Worm (Caenorhabditis elegans) whole organism, late embryonic: ENCODE results near the gene tkr-3.

Experiments used
- C08G9.2 ChIP-seq: sonication (generic microtip); optimal IDR thresholded peaks from 2 replicates; lab custom pipeline; 2016; ENCODE audit warnings: mild to moderate bottlenecking, missing genetic modification characterization, moderate library complexity, missing compliant biosample characterization
- K02D7.2 ChIP-seq: sonication (generic microtip); optimal IDR thresholded peaks from 2 replicates; lab custom pipeline; 2017; ENCODE audit warnings: mild to moderate bottlenecking, missing genetic modification characterization, missing compliant biosample characterization
- T23F11.4 ChIP-seq: fragments of 200-800 bp; sonication (Bioruptor generic); optimal IDR thresholded peaks from 2 replicates; lab custom pipeline; 2018; ENCODE audit warnings: mild to moderate bottlenecking, missing genetic modification characterization, missing compliant biosample characterization
- ceh-14 ChIP-seq: sonication (generic microtip); optimal IDR thresholded peaks from 2 replicates; lab custom pipeline; 2016; ENCODE audit warnings: missing genotype, missing genetic modification characterization, missing compliant biosample characterization
- ceh-19 ChIP-seq: fragments of 200-800 bp; sonication (Bioruptor generic); optimal IDR thresholded peaks from 2 replicates; lab custom pipeline; 2018; ENCODE audit warnings: mild to moderate bottlenecking, missing genetic modification characterization, missing compliant biosample characterization
- ceh-2 ChIP-seq: sonication (generic microtip); optimal IDR thresholded peaks from 2 replicates; lab custom pipeline; 2016; ENCODE audit warnings: missing genotype, missing genetic modification characterization, missing compliant biosample characterization
- ceh-22 ChIP-seq: sonication (generic microtip); optimal IDR thresholded peaks from 2 replicates; lab custom pipeline; 2017; ENCODE audit warnings: missing biosample characterization, missing genetic modification characterization
- ceh-30 ChIP-seq: fragments of 150-350 bp; optimal IDR thresholded peaks from 2 replicates; lab custom pipeline; 2014; ENCODE audit warnings: missing biosample characterization, missing genetic modification characterization
- ceh-31 ChIP-seq: sonication (generic microtip); optimal IDR thresholded peaks from 2 replicates; lab custom pipeline; 2016; ENCODE audit warnings: missing genetic modification characterization, missing compliant biosample characterization
- ceh-45 ChIP-seq: fragments of 200-800 bp; sonication (Bioruptor generic); IDR thresholded peaks from 2 replicates; pipeline ENCODE4 v1.3.6; 2022; ENCODE audit warnings: missing genetic modification reagents, missing genetic modification characterization, missing compliant biosample characterization
- ceh-48 ChIP-seq: sonication (generic microtip); optimal IDR thresholded peaks from 2 replicates; lab custom pipeline; 2016; ENCODE audit warnings: missing genetic modification characterization, inconsistent platforms, missing compliant biosample characterization
- ceh-6 ChIP-seq: fragments of 200-800 bp; sonication (Bioruptor generic); optimal IDR thresholded peaks from 2 replicates; lab custom pipeline; 2018; ENCODE audit warnings: mild to moderate bottlenecking, missing genetic modification characterization, missing compliant biosample characterization
- ceh-9 ChIP-seq: sonication (generic microtip); optimal IDR thresholded peaks from 2 replicates; lab custom pipeline; 2016; ENCODE audit warnings: mild to moderate bottlenecking, missing genetic modification characterization, inconsistent platforms, missing compliant biosample characterization
- che-1 ChIP-seq: sonication (generic microtip); optimal IDR thresholded peaks from 2 replicates; lab custom pipeline; 2016; ENCODE audit warnings: mild to moderate bottlenecking, missing genetic modification characterization, missing compliant biosample characterization
- elt-2 ChIP-seq: sonication (generic microtip); optimal IDR thresholded peaks from 2 replicates; lab custom pipeline; 2016; ENCODE audit warnings: missing genetic modification reagents, missing genetic modification characterization, missing compliant biosample characterization
- elt-4 ChIP-seq: sonication (generic microtip); optimal IDR thresholded peaks from 2 replicates; lab custom pipeline; 2016; ENCODE audit warnings: missing genetic modification characterization, missing compliant biosample characterization
- fkh-10 ChIP-seq: fragments of 150-350 bp; optimal IDR thresholded peaks from 2 replicates; lab custom pipeline; 2014; ENCODE audit warnings: missing biosample characterization, missing genetic modification reagents, missing genetic modification characterization
- hlh-30 ChIP-seq: sonication (generic microtip); optimal IDR thresholded peaks from 2 replicates; lab custom pipeline; 2017; ENCODE audit warnings: antibody characterized with exemption, missing genetic modification characterization, missing compliant biosample characterization; ENCODE audit not compliant: insufficient read depth
- hlh-6 ChIP-seq: sonication (generic microtip); optimal IDR thresholded peaks from 2 replicates; lab custom pipeline; 2016; ENCODE audit warnings: missing genotype, missing genetic modification characterization, missing compliant biosample characterization
- hlh-8 ChIP-seq: sonication (generic microtip); optimal IDR thresholded peaks from 2 replicates; lab custom pipeline; 2016; ENCODE audit warnings: missing genotype, missing genetic modification characterization, missing compliant biosample characterization
- lim-6 ChIP-seq: sonication (generic microtip); optimal IDR thresholded peaks from 2 replicates; lab custom pipeline; 2016; ENCODE audit warnings: missing genetic modification characterization, missing compliant biosample characterization
- mec-3 ChIP-seq: sonication (generic microtip); optimal IDR thresholded peaks from 2 replicates; lab custom pipeline; 2016; ENCODE audit warnings: borderline replicate concordance, missing genetic modification characterization, missing compliant biosample characterization
- nfya-1 ChIP-seq: sonication (generic microtip); optimal IDR thresholded peaks from 2 replicates; lab custom pipeline; 2017; ENCODE audit warnings: missing genetic modification characterization, mild to moderate bottlenecking, missing compliant biosample characterization, antibody characterized with exemption, moderate library complexity
- pag-3 ChIP-seq: sonication (generic microtip); optimal IDR thresholded peaks from 2 replicates; lab custom pipeline; 2016; ENCODE audit warnings: missing compliant biosample characterization, missing genetic modification characterization, borderline replicate concordance
- pax-1 ChIP-seq: fragments of 150-350 bp; optimal IDR thresholded peaks from 2 replicates; lab custom pipeline; 2014; ENCODE audit warnings: missing biosample characterization, missing genetic modification characterization
- ref-2 ChIP-seq: sonication (generic microtip); optimal IDR thresholded peaks from 2 replicates; lab custom pipeline; 2016; ENCODE audit warnings: missing genetic modification characterization, missing compliant biosample characterization
- sox-2 ChIP-seq: fragments of 200-800 bp; sonication (Bioruptor generic); IDR thresholded peaks from 2 replicates; pipeline ENCODE4 v1.3.6; 2022; ENCODE audit warnings: missing genetic modification reagents, missing genetic modification characterization, missing compliant biosample characterization
- tbx-2 ChIP-seq: sonication (generic microtip); optimal IDR thresholded peaks from 2 replicates; lab custom pipeline; 2016; ENCODE audit warnings: missing genetic modification characterization, missing compliant biosample characterization
- ttx-3 ChIP-seq: sonication (generic microtip); optimal IDR thresholded peaks from 2 replicates; lab custom pipeline; 2016; ENCODE audit warnings: missing genetic modification reagents, missing genetic modification characterization, missing compliant biosample characterization
- unc-3 ChIP-seq, 2 experiments: fragments of 200-800 bp in 1 of 2; sonication (Bioruptor generic) in 1 of 2; sonication (generic microtip) in 1 of 2; conservative IDR thresholded peaks in 1 of 2; optimal IDR thresholded peaks in 1 of 2; 2 replicates each; pipeline versions ENCODE4 v1.3.6 to Lab custom; 2016 to 2022; ENCODE audit warnings: missing compliant biosample characterization in 2 of 2, missing genetic modification characterization in 2 of 2, missing genetic modification reagents in 1 of 2
- unc-42 ChIP-seq: sonication (generic microtip); optimal IDR thresholded peaks from 2 replicates; lab custom pipeline; 2016; ENCODE audit warnings: missing genotype, missing genetic modification characterization, missing compliant biosample characterization

tkr-3 gene

DNA sequence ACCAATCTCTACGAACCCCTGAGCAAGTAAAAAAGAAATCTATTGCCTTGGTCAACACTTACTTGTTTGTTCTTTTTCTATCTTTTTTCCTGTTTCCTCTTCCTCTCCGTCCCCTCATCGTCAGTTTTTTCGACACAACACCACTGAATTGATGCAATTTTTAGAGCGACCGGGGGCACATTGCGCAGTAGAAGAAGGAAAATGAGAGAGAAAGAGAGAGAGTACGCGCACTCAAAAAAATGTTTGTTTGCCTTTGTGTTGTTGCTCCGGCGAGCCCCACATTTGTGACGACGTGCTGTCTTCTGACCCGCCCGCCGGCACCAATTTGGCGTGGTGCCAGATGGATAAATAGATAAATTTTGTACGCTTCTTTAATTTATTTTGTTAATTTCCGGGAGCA is 21.8 kb downstream of the tkr-3 start:
- TF ChIP-seq che-1 (tag; lab: Kevin White, UChicago): no peak
- TF ChIP-seq ceh-2 (tag; lab: Kevin White, UChicago): no peak
- no peak for TF ChIP-seq ceh-6
- TF ChIP-seq ref-2: no peak
- 0 out of 2 replicates have a peak, but pooled peaks have one; percentile 38 for TF ChIP-seq ceh-45
- peak; percentile 23 for TF ChIP-seq K02D7.2 (tag; lab: Kevin White, UChicago)
- TF ChIP-seq mec-3 (tag; lab: Kevin White, UChicago): no peak
- TF ChIP-seq unc-42: peak; percentile 88
- TF ChIP-seq tbx-2 (tag; lab: Kevin White, UChicago): peak; percentile 52
- no peak for TF ChIP-seq C08G9.2 (tag; lab: Kevin White, UChicago)

DNA sequence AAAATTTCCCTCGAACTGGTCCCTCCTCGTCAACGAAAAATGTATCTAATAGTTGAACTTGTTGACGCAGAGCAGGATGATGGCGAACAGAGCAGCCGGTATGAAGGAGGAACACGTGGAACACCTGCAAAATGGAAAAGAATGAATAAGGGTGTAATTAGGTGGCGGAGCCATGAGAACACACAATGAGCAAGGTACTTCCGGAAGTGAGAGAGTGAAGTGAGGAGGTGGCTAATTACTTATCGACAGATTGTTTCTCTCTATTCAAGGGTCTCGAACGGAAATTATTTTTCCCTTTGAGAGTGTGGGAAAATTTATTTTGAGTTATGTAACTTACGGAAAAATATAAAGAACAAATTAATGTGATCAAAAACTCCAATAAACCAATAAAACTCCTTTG is 28.4 kb downstream of the tkr-3 start:
- TF ChIP-seq sox-2 (GFP tag; lab: Robert Waterston, UW): 0 out of 2 replicates have a peak, but pooled peaks have one; percentile 10
- no peak for TF ChIP-seq fkh-10 (GFP tag; lab: Kevin White, UChicago)

DNA sequence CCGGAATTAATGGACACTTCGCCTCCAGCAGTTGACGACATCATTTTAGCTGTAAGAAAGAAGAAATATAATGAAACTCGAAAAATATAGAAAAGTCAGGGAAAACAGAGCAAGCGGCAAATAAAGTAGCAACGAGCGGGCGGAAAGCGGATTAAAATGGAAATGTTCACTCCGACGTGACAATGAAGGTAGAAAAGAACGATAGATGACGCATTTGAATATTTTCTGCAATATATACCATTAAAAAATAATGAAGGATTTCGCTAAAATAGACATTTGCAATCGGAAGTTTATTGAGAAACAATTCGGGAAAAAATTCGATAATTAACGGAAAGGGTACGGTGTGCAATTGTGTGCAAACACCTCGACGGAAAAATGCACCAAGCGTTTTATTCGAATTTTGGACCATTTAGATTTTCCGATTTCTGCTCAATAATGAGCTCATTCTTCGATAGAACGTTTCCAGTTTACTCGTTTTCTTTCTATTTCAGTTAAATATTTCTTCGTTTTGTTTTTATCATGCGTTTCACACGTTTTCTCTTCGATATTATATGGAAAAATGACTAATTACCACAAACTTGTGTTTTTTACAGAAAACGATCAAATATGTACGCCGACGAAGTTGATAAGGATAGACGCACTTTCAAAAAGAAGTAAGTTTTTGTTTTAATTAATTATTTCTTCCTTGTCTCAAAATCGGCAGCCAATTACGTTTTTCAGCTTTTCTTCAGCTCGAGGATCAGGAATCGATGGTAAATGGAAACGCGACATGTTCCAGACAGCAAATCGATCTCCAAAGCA is 30.7 kb downstream of the tkr-3 start, which contains the start of the genes snpn-1 and C02B10.4:
Gene snpn-1, minus strand, starts transcription at position 51 of the 801 bp plus-strand sequence.
Gene C02B10.4, plus strand, starts transcription at position 594 of the 801 bp plus-strand sequence.
- TF ChIP-seq ceh-19: no peak
- no peak for TF ChIP-seq T23F11.4 (GFP tag; lab: Kevin White, UChicago)
- TF ChIP-seq hlh-6 (tag; lab: Kevin White, UChicago): no peak
- TF ChIP-seq ceh-6: no peak
- peak; percentile 28 for TF ChIP-seq pax-1
- TF ChIP-seq ceh-9 (tag; lab: Kevin White, UChicago): no peak
- no peak for TF ChIP-seq che-1 (tag; lab: Kevin White, UChicago)
- TF ChIP-seq ceh-30: no peak
- TF ChIP-seq ceh-14: no peak
- no peak for TF ChIP-seq hlh-30 (tag; lab: Kevin White, UChicago)
- no peak for TF ChIP-seq elt-4 (tag; lab: Kevin White, UChicago)
- TF ChIP-seq ceh-48 (tag; lab: Kevin White, UChicago): peak; percentile 70
- TF ChIP-seq lim-6: no peak
- TF ChIP-seq hlh-8 (tag; lab: Kevin White, UChicago): no peak
- no peak for TF ChIP-seq pag-3
- no peak for TF ChIP-seq unc-3 (GFP tag; conservative IDR thresholded peaks at IDR 0.05; lab: Robert Waterston, UW)
- no peak for TF ChIP-seq unc-3 (tag; optimal IDR thresholded peaks at IDR 0.05; lab: Kevin White, UChicago)
- no peak for TF ChIP-seq ceh-22
- peak; percentile 38 for TF ChIP-seq nfya-1 (tag; lab: Kevin White, UChicago)
- TF ChIP-seq ttx-3 (tag; lab: Kevin White, UChicago): no peak
- TF ChIP-seq ceh-2 (tag; lab: Kevin White, UChicago): no peak
- peak; percentile 31 for TF ChIP-seq elt-2
- TF ChIP-seq unc-42: peak; percentile 78
- TF ChIP-seq ceh-31 (tag; lab: Kevin White, UChicago): peak; percentile 27

DNA sequence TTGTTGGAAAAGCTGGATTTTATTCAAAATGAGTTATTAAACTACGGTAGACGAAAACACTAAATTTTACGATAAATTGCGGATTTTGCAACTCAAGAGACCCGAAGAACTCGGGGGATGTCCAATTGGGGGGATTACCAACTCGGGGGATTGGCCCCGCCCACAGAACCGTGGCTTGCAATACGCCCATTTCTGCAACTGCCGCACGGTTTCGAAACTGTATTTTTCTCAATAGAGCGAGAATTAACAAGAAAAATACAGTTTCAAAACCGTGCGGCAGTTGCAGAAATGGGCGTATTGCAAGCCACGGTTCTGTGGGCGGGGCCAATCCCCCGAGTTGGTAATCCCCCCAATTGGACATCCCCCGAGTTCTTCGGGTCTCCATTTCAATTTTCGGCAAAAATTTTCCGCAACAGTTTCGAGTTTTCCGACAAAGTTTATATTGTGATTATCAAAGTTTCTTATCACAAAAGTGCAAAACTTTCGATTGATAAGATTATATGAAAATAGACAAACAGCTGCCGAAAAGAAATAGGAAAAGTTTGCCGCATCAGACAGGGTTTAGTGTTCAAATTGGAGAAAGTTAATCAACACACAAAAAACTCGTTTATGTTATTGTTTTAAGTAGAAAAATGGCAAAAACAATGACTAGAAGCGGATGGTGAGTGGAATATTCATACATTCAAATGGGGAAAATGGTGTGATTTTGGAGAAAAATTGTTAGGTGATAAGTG is 31.9 kb downstream of the tkr-3 start:
- peak; percentile 17 for TF ChIP-seq ceh-31 (tag; lab: Kevin White, UChicago)
- peak; percentile 64 for TF ChIP-seq tbx-2 (tag; lab: Kevin White, UChicago)
- peak; percentile 6 for TF ChIP-seq nfya-1 (tag; lab: Kevin White, UChicago)
- TF ChIP-seq elt-2: peak; percentile 58
